Fruit fly (Drosophila melanogaster) whole organism, embryonic: Measurements from ENCODE around the gene CG15330.

Source experiments
- ATbp ChIP-seq: fragments of 200-800 bp; sonication (Bioruptor generic); optimal IDR thresholded peaks from 2 replicates; lab custom pipeline; 2017; ENCODE audit warnings: missing biosample characterization, mild to moderate bottlenecking, missing genetic modification characterization, missing genetic modification reagents
- Abd-B ChIP-seq: fragments of 200-800 bp; sonication (Bioruptor generic); optimal IDR thresholded peaks from 2 replicates; lab custom pipeline; 2018; ENCODE audit warnings: missing biosample characterization, mild to moderate bottlenecking, missing genetic modification characterization, moderate library complexity
- BEAF-32 ChIP-seq: fragments of 200-800 bp; sonication (Bioruptor generic); optimal IDR thresholded peaks from 3 replicates; lab custom pipeline; 2017; ENCODE audit warnings: missing biosample characterization, missing genetic modification characterization, mild to moderate bottlenecking, moderate library complexity, missing genetic modification reagents
- Blimp-1 ChIP-seq: fragments of 200-800 bp; sonication (Bioruptor generic); optimal IDR thresholded peaks from 3 replicates; lab custom pipeline; 2018; ENCODE audit warnings: missing biosample characterization, missing genetic modification characterization, mild to moderate bottlenecking, moderate library complexity, missing genetic modification reagents
- CG10321 ChIP-seq: fragments of 200-800 bp; sonication (Bioruptor generic); IDR thresholded peaks from 2 replicates; pipeline ENCODE4 v1.3.6; 2022; ENCODE audit warnings: missing biosample characterization, missing genetic modification characterization
- CG10543 ChIP-seq: fragments of 200-800 bp; sonication (Bioruptor generic); optimal IDR thresholded peaks from 3 replicates; lab custom pipeline; 2017; ENCODE audit warnings: missing biosample characterization, mild to moderate bottlenecking, missing genetic modification characterization, moderate library complexity
- CG11093 ChIP-seq: fragments of 200-800 bp; sonication (Bioruptor generic); IDR thresholded peaks from 3 replicates; pipeline ENCODE4 v1.3.6; 2022; ENCODE audit warnings: missing biosample characterization, missing genetic modification characterization
- CG12391 ChIP-seq: fragments of 200-800 bp; sonication (Bioruptor generic); optimal IDR thresholded peaks from 3 replicates; lab custom pipeline; 2018; ENCODE audit warnings: missing biosample characterization, mild to moderate bottlenecking, missing genetic modification characterization, moderate library complexity
- CG13775 ChIP-seq: fragments of 200-800 bp; sonication (Bioruptor generic); optimal IDR thresholded peaks from 3 replicates; lab custom pipeline; 2017; ENCODE audit warnings: missing biosample characterization, mild to moderate bottlenecking, missing genetic modification characterization
- CG14014 ChIP-seq: fragments of 200-800 bp; sonication (Bioruptor generic); IDR thresholded peaks from 2 replicates; pipeline ENCODE4 v1.3.6; 2022; ENCODE audit warnings: missing biosample characterization, missing genetic modification characterization
- CG14860 ChIP-seq: fragments of 200-800 bp; sonication (Bioruptor generic); IDR thresholded peaks from 3 replicates; pipeline ENCODE4 v1.3.6; 2022; ENCODE audit warnings: missing biosample characterization, missing genetic modification characterization; ENCODE audit not compliant: partially characterized antibody
- CG15514 ChIP-seq: fragments of 200-800 bp; sonication (Bioruptor generic); optimal IDR thresholded peaks from 3 replicates; lab custom pipeline; 2017; ENCODE audit warnings: missing biosample characterization, missing genetic modification characterization, mild to moderate bottlenecking, moderate library complexity, missing genetic modification reagents
- CG17912 ChIP-seq: fragments of 200-800 bp; sonication (Bioruptor generic); optimal IDR thresholded peaks from 2 replicates; lab custom pipeline; 2018; ENCODE audit warnings: missing biosample characterization, mild to moderate bottlenecking, missing genetic modification characterization
- CG2129 ChIP-seq: fragments of 200-800 bp; sonication (Bioruptor generic); IDR thresholded peaks from 2 replicates; pipeline ENCODE4 v1.3.6; 2022; ENCODE audit warnings: missing biosample characterization, missing genetic modification characterization; ENCODE audit not compliant: partially characterized antibody
- CG34224 ChIP-seq: fragments of 200-800 bp; sonication (Bioruptor generic); IDR thresholded peaks from 3 replicates; pipeline ENCODE4 v1.3.6; 2022; ENCODE audit warnings: missing biosample characterization, missing genetic modification characterization; ENCODE audit not compliant: partially characterized antibody
- CG3847 ChIP-seq: fragments of 200-800 bp; sonication (Bioruptor generic); IDR thresholded peaks from 2 replicates; pipeline ENCODE4 v1.3.6; 2022; ENCODE audit warnings: missing biosample characterization, missing genetic modification characterization
- CG6854 ChIP-seq: fragments of 200-800 bp; sonication (Bioruptor generic); optimal IDR thresholded peaks from 3 replicates; lab custom pipeline; 2017; ENCODE audit warnings: missing biosample characterization, mild to moderate bottlenecking, missing genetic modification characterization
- CG8290 ChIP-seq, 3 experiments: fragments of 200-800 bp; sonication (Bioruptor generic); optimal IDR thresholded peaks; 2 replicates each; lab custom pipeline; 2016 to 2019; ENCODE audit warnings: missing biosample characterization in 3 of 3, missing genetic modification characterization in 3 of 3, mild to moderate bottlenecking in 2 of 3, moderate library complexity in 1 of 3
- Fer3 ChIP-seq: fragments of 200-800 bp; sonication (Bioruptor generic); optimal IDR thresholded peaks from 2 replicates; lab custom pipeline; 2018; ENCODE audit warnings: missing biosample characterization, mild to moderate bottlenecking, missing genetic modification characterization, moderate library complexity
- H2.0 ChIP-seq: fragments of 200-800 bp; sonication (Bioruptor generic); IDR thresholded peaks from 2 replicates; pipeline ENCODE4 v1.3.6; 2022; ENCODE audit warnings: missing biosample characterization, missing genetic modification characterization
- HmgZ ChIP-seq: fragments of 200-800 bp; sonication (Bioruptor generic); optimal IDR thresholded peaks from 2 replicates; lab custom pipeline; 2018; ENCODE audit warnings: missing biosample characterization, mild to moderate bottlenecking, missing genetic modification characterization
- Nf-YC ChIP-seq: fragments of 200-800 bp; optimal IDR thresholded peaks from 3 replicates; lab custom pipeline; 2019; ENCODE audit warnings: missing biosample characterization, mild to moderate bottlenecking, missing genetic modification characterization, moderate library complexity
- Optix ChIP-seq: fragments of 200-800 bp; sonication (Bioruptor generic); IDR thresholded peaks from 3 replicates; pipeline ENCODE4 v1.3.6; 2022; ENCODE audit warnings: missing biosample characterization, missing genetic modification characterization
- Sox102F ChIP-seq: fragments of 200-800 bp; sonication (Bioruptor generic); optimal IDR thresholded peaks from 2 replicates; lab custom pipeline; 2018; ENCODE audit warnings: missing biosample characterization, mild to moderate bottlenecking, missing genetic modification characterization, moderate library complexity
- amos ChIP-seq: fragments of 200-800 bp; sonication (Bioruptor generic); IDR thresholded peaks from 2 replicates; pipeline ENCODE4 v1.3.6; 2022; ENCODE audit warnings: missing biosample characterization, missing genetic modification characterization; ENCODE audit not compliant: partially characterized antibody
- aop ChIP-seq: fragments of 200-800 bp; sonication (Bioruptor generic); IDR thresholded peaks from 2 replicates; pipeline ENCODE4 v1.3.6; 2022; ENCODE audit warnings: missing biosample characterization, missing genetic modification characterization
- cato ChIP-seq: fragments of 200-800 bp; sonication (Bioruptor generic); optimal IDR thresholded peaks from 2 replicates; lab custom pipeline; 2016; ENCODE audit warnings: missing biosample characterization, missing genetic modification characterization, borderline replicate concordance
- chinmo ChIP-seq: fragments of 200-800 bp; sonication (Bioruptor generic); IDR thresholded peaks from 4 replicates; pipeline ENCODE4 v1.3.6; 2022; ENCODE audit warnings: missing biosample characterization, missing genetic modification characterization; ENCODE audit not compliant: partially characterized antibody
- corto ChIP-seq: fragments of 200-800 bp; sonication (Bioruptor generic); optimal IDR thresholded peaks from 2 replicates; lab custom pipeline; 2016; ENCODE audit warnings: missing biosample characterization, mild to moderate bottlenecking, missing genetic modification characterization, moderate library complexity
- dm ChIP-seq: fragments of 200-800 bp; sonication (Bioruptor generic); optimal IDR thresholded peaks from 3 replicates; lab custom pipeline; 2016; ENCODE audit warnings: missing biosample characterization, missing genetic modification characterization
- ems ChIP-seq: fragments of 200-800 bp; sonication (Bioruptor generic); optimal IDR thresholded peaks from 3 replicates; lab custom pipeline; 2016; ENCODE audit warnings: missing biosample characterization, missing genetic modification characterization
- grn ChIP-seq: fragments of 200-800 bp; sonication (Bioruptor generic); optimal IDR thresholded peaks from 3 replicates; lab custom pipeline; 2017; ENCODE audit warnings: missing biosample characterization, missing genetic modification characterization
- inv ChIP-seq: fragments of 200-800 bp; sonication (Bioruptor generic); IDR thresholded peaks from 2 replicates; pipeline ENCODE4 v1.3.6; 2022; ENCODE audit warnings: missing biosample characterization, missing genetic modification characterization; ENCODE audit not compliant: partially characterized antibody
- pan ChIP-seq, 4 experiments: fragments of >200 bp in 3 of 4; fragments of 200-800 bp in 1 of 4; sonication (Bioruptor generic) in 1 of 4; optimal IDR thresholded peaks in 3 of 4; IDR thresholded peaks in 1 of 4; 2 replicates each; pipeline versions ENCODE4 v1.3.6 to Lab custom; 2017 to 2022; ENCODE audit warnings: missing biosample characterization in 2 of 4, missing genetic modification characterization in 2 of 4, mixed read lengths in 1 of 4
- pb ChIP-seq: fragments of 200-800 bp; sonication (Bioruptor generic); optimal IDR thresholded peaks from 3 replicates; lab custom pipeline; 2016; ENCODE audit warnings: missing biosample characterization, missing genetic modification characterization
- phol ChIP-seq: fragments of 200-800 bp; sonication (Bioruptor generic); optimal IDR thresholded peaks from 3 replicates; lab custom pipeline; 2018; ENCODE audit warnings: missing biosample characterization, mild to moderate bottlenecking, missing genetic modification characterization, moderate library complexity
- row ChIP-seq: fragments of 200-800 bp; sonication (Bioruptor generic); IDR thresholded peaks from 3 replicates; pipeline ENCODE4 v1.3.6; 2022; ENCODE audit warnings: missing biosample characterization, missing genetic modification characterization
- run ChIP-seq: fragments of 200-800 bp; sonication (Bioruptor generic); optimal IDR thresholded peaks from 3 replicates; lab custom pipeline; 2018; ENCODE audit warnings: missing biosample characterization, mild to moderate bottlenecking, missing genetic modification characterization
- scrt ChIP-seq: fragments of 200-800 bp; sonication (Bioruptor generic); optimal IDR thresholded peaks from 2 replicates; lab custom pipeline; 2018; ENCODE audit warnings: missing biosample characterization, mild to moderate bottlenecking, missing genetic modification characterization, moderate library complexity
- sens-2 ChIP-seq: fragments of 200-800 bp; sonication (Bioruptor generic); IDR thresholded peaks from 2 replicates; pipeline ENCODE4 v1.3.6; 2022; ENCODE audit warnings: missing biosample characterization, missing genetic modification characterization
- seq ChIP-seq: fragments of 200-800 bp; sonication (Bioruptor generic); IDR thresholded peaks from 2 replicates; pipeline ENCODE4 v1.3.6; 2022; ENCODE audit warnings: missing biosample characterization, missing genetic modification characterization
- sisA ChIP-seq: fragments of 200-800 bp; sonication (Bioruptor generic); IDR thresholded peaks from 2 replicates; pipeline ENCODE4 v1.3.6; 2022; ENCODE audit warnings: missing biosample characterization, missing genetic modification characterization
- slbo ChIP-seq: fragments of 200-800 bp; sonication (Bioruptor generic); IDR thresholded peaks from 2 replicates; pipeline ENCODE4 v1.3.6; 2022; ENCODE audit warnings: missing biosample characterization, missing genetic modification characterization
- slp2 ChIP-seq: fragments of 200-800 bp; sonication (Bioruptor generic); optimal IDR thresholded peaks from 2 replicates; lab custom pipeline; 2016; ENCODE audit warnings: missing biosample characterization, missing genetic modification characterization
- sug ChIP-seq: fragments of 200-800 bp; optimal IDR thresholded peaks from 2 replicates; lab custom pipeline; 2019; ENCODE audit warnings: missing biosample characterization, mild to moderate bottlenecking, missing genetic modification characterization, moderate library complexity
- vvl ChIP-seq: fragments of 200-800 bp; sonication (Bioruptor generic); IDR thresholded peaks from 2 replicates; pipeline ENCODE4 v1.3.6; 2022; ENCODE audit warnings: missing biosample characterization, missing genetic modification characterization
- z ChIP-seq: fragments of 200-800 bp; sonication (Bioruptor generic); IDR thresholded peaks from 3 replicates; pipeline ENCODE4 v1.3.6; 2022; ENCODE audit warnings: missing biosample characterization, missing genetic modification characterization

The CG15330 gene

DNA sequence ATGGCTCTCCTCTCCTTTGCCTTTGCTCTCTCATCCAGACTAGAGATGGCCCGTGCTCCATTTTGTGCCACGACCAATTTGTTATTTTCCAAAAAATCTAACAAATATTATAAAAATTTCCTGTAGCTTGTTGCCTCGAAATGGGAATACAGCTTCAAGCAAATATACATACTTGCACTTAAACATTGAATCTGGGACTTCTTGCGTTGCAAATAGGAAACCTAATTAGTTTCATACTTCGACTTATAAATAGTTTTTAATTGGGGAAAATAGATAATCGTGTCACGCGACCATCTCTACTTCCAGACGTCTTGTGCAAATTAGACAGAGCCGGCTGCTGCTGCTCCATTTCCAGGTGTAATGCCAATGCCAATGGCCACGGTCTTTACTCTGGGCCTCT, 14.5 kb downstream of the CG15330 start:
- no peak for TF ChIP-seq grn
- no peak; the same call in 1 of the 2 replicates for TF ChIP-seq vvl (GFP tag; lab: Robert Waterston, UW)
- peak; percentile 18 for TF ChIP-seq Nf-YC
- TF ChIP-seq CG2129 (GFP tag; lab: Robert Waterston, UW), result peak; percentile 43; the same call in 1 of the 2 replicates
- no peak for TF ChIP-seq aop (GFP tag; lab: Robert Waterston, UW)
- TF ChIP-seq Fer3 (tag; lab: Kevin White, UChicago), result peak; percentile 57
- peak; percentile 43 for TF ChIP-seq Abd-B (GFP tag; lab: Kevin White, UChicago)
- peak; percentile 38; the same call in 1 of the 2 replicates for TF ChIP-seq sisA (GFP tag; lab: Robert Waterston, UW)
- TF ChIP-seq HmgZ (tag; lab: Kevin White, UChicago), result peak; percentile 30
- peak; percentile 48 for TF ChIP-seq Blimp-1 (GFP tag; lab: Kevin White, UChicago)
- peak; percentile 64 for TF ChIP-seq phol (tag; lab: Kevin White, UChicago)
- peak; percentile 76 for TF ChIP-seq row (GFP tag; lab: Robert Waterston, UW)
- TF ChIP-seq dm, result no peak
- TF ChIP-seq pan (optimal IDR thresholded peaks at IDR 0.05; lab: Kevin White, UChicago), result no peak
- TF ChIP-seq pan (GFP tag; optimal IDR thresholded peaks at IDR 0.05 in 1 of 2, IDR thresholded peaks at IDR 0.05 in 1 of 2), result peak in 1 of 2 experiments; percentile 33
- 0 out of 3 replicates have a peak, but pooled peaks have one; percentile 50 for TF ChIP-seq CG14860 (GFP tag; lab: Robert Waterston, UW)
- TF ChIP-seq z (GFP tag; lab: Robert Waterston, UW), result no peak
- TF ChIP-seq H2.0 (GFP tag; lab: Robert Waterston, UW), result 0 out of 2 replicates have a peak, but pooled peaks have one; percentile 5
- no peak for TF ChIP-seq pb
- TF ChIP-seq CG34224 (GFP tag; lab: Robert Waterston, UW), result peak; percentile 28; the same call in 1 of the 3 replicates
- TF ChIP-seq slbo (GFP tag; lab: Robert Waterston, UW), result peak; percentile 41; the same call in 1 of the 2 replicates
- TF ChIP-seq CG15514 (GFP tag; lab: Kevin White, UChicago), result peak; percentile 29
- TF ChIP-seq CG6854 (GFP tag; lab: Kevin White, UChicago), result peak; percentile 17
- TF ChIP-seq CG13775, result peak; percentile 41
- TF ChIP-seq BEAF-32, result peak; percentile 64
- TF ChIP-seq ATbp (GFP tag; lab: Kevin White, UChicago), result peak; percentile 20
- peak; percentile 28; the same call in 1 of the 2 replicates for TF ChIP-seq inv (GFP tag; lab: Robert Waterston, UW)
- 0 out of 3 replicates have a peak, but pooled peaks have one; percentile 38 for TF ChIP-seq CG11093 (GFP tag; lab: Robert Waterston, UW)
- peak; percentile 19 for TF ChIP-seq slp2 (GFP tag; lab: Kevin White, UChicago)
- no peak for TF ChIP-seq CG17912
- no peak for TF ChIP-seq cato (GFP tag; lab: Kevin White, UChicago)
- 0 out of 2 replicates have a peak, but pooled peaks have one; percentile 18 for TF ChIP-seq CG3847 (GFP tag; lab: Robert Waterston, UW)
- TF ChIP-seq sens-2 (GFP tag; lab: Robert Waterston, UW), result no peak
- TF ChIP-seq CG10321 (GFP tag; lab: Robert Waterston, UW), result no peak
- TF ChIP-seq Optix, result no peak
- TF ChIP-seq chinmo (GFP tag; lab: Robert Waterston, UW), result 0 out of 4 replicates have a peak, but pooled peaks have one; percentile 15
- TF ChIP-seq corto, result peak; percentile 66
- TF ChIP-seq CG10543 (GFP tag; lab: Kevin White, UChicago), result peak; percentile 33
- 0 out of 2 replicates have a peak, but pooled peaks have one; percentile 25 for TF ChIP-seq CG14014 (GFP tag; lab: Robert Waterston, UW)
- peak; percentile 66 for TF ChIP-seq Sox102F (GFP tag; lab: Kevin White, UChicago)
- TF ChIP-seq run (tag; lab: Kevin White, UChicago), result no peak
- TF ChIP-seq sug (tag; lab: Kevin White, UChicago), result peak; percentile 40
- TF ChIP-seq scrt, result peak; percentile 34
- TF ChIP-seq ems (GFP tag; lab: Kevin White, UChicago), result peak; percentile 51
- peak; percentile 41 for TF ChIP-seq amos
- 0 out of 2 replicates have a peak, but pooled peaks have one; percentile 12 for TF ChIP-seq seq (GFP tag; lab: Robert Waterston, UW)
- peak; percentile 60 for TF ChIP-seq CG12391
- TF ChIP-seq CG8290 (GFP tag; optimal IDR thresholded peaks at IDR 0.05; lab: Kevin White, UChicago), result no peak
- TF ChIP-seq CG8290 (tag; optimal IDR thresholded peaks at IDR 0.05; lab: Kevin White, UChicago), result peak in 1 of 2 experiments; percentile 9
